Worm (Caenorhabditis elegans) whole organism, L1 larva: Measurements from ENCODE around the gene pst-2.

Source experiments
- C16A3.4 ChIP-seq: fragments of 150-350 bp; optimal IDR thresholded peaks from 2 replicates; lab custom pipeline; 2014; ENCODE audit warnings: missing biosample characterization, missing genetic modification characterization
- C34B4.2 ChIP-seq: sonication (generic microtip); optimal IDR thresholded peaks from 2 replicates; lab custom pipeline; 2017; ENCODE audit warnings: mild to moderate bottlenecking, missing genetic modification characterization, missing compliant biosample characterization
- aha-1 ChIP-seq: fragments of 150-350 bp; optimal IDR thresholded peaks from 2 replicates; lab custom pipeline; 2014; ENCODE audit warnings: missing biosample characterization, missing genetic modification characterization
- blmp-1 ChIP-seq: fragments of 150-350 bp; optimal IDR thresholded peaks from 2 replicates; lab custom pipeline; 2014; ENCODE audit warnings: missing biosample characterization, missing genetic modification characterization
- ceh-63 ChIP-seq: fragments of 200-800 bp; sonication (Bioruptor generic); optimal IDR thresholded peaks from 2 replicates; lab custom pipeline; 2018; ENCODE audit warnings: mild to moderate bottlenecking, missing genetic modification characterization, missing compliant biosample characterization
- ceh-82 ChIP-seq, 3 experiments: fragments of 150-350 bp in 1 of 3; sonication (generic microtip) in 2 of 3; optimal IDR thresholded peaks; 2 replicates each; lab custom pipeline; 2014 to 2017; ENCODE audit warnings: missing biosample characterization in 3 of 3, missing genetic modification characterization in 3 of 3
- dpl-1 ChIP-seq, 3 experiments: fragments of 150-350 bp in 2 of 3; sonication (generic microtip) in 1 of 3; optimal IDR thresholded peaks; 2 replicates each; lab custom pipeline; 2014 to 2017; ENCODE audit warnings: missing biosample characterization in 3 of 3, missing genetic modification characterization in 3 of 3, missing genetic modification reagents in 3 of 3
- efl-1 ChIP-seq, 4 experiments: fragments of 150-350 bp; optimal IDR thresholded peaks in 3 of 4; peaks in 1 of 4; 1 replicate in 1 of 4; 2 replicates in 3 of 4; lab custom pipeline; 2014; ENCODE audit warnings: missing biosample characterization in 2 of 4, missing genetic modification characterization in 2 of 4, missing genetic modification reagents in 2 of 4
- egl-27 ChIP-seq, 2 experiments: fragments of 150-350 bp in 1 of 2; sonication (generic microtip); optimal IDR thresholded peaks; 3 replicates each; lab custom pipeline; 2017 to 2018; ENCODE audit warnings: missing biosample characterization in 2 of 2, missing genetic modification characterization in 2 of 2, missing genetic modification reagents in 2 of 2
- elt-2 ChIP-seq: sonication (generic microtip); optimal IDR thresholded peaks from 2 replicates; lab custom pipeline; 2016; ENCODE audit warnings: missing genetic modification characterization, mild to moderate bottlenecking, inconsistent platforms, missing compliant biosample characterization, missing genetic modification reagents
- elt-3 ChIP-seq, 6 experiments: fragments of 150-350 bp in 1 of 6; sonication (generic microtip); optimal IDR thresholded peaks; 2 replicates each; lab custom pipeline; 2017 to 2018; ENCODE audit warnings: missing biosample characterization in 6 of 6, missing genetic modification characterization in 6 of 6, inconsistent platforms in 1 of 6
- ets-5 ChIP-seq: fragments of 200-800 bp; sonication (Bioruptor generic); IDR thresholded peaks from 2 replicates; pipeline ENCODE4 v1.3.6; 2022; ENCODE audit warnings: missing genetic modification characterization, missing compliant biosample characterization
- fkh-4 ChIP-seq: sonication (generic microtip); optimal IDR thresholded peaks from 2 replicates; lab custom pipeline; 2016; ENCODE audit warnings: missing compliant biosample characterization, missing genetic modification characterization, borderline replicate concordance
- fkh-8 ChIP-seq: sonication (generic microtip); optimal IDR thresholded peaks from 2 replicates; lab custom pipeline; 2016; ENCODE audit warnings: mild to moderate bottlenecking, missing genetic modification characterization, missing compliant biosample characterization
- hlh-4 ChIP-seq: sonication (generic microtip); optimal IDR thresholded peaks from 2 replicates; lab custom pipeline; 2016; ENCODE audit warnings: mild to moderate bottlenecking, missing genetic modification characterization, missing compliant biosample characterization
- hpl-2 ChIP-seq: fragments of 150-350 bp; optimal IDR thresholded peaks from 2 replicates; lab custom pipeline; 2014; ENCODE audit warnings: missing biosample characterization, missing genetic modification reagents, missing genetic modification characterization
- irx-1 ChIP-seq: sonication (generic microtip); optimal IDR thresholded peaks from 2 replicates; lab custom pipeline; 2016; ENCODE audit warnings: missing genetic modification characterization, missing compliant biosample characterization
- isw-1 ChIP-seq: fragments of 200-800 bp; sonication (Bioruptor generic); IDR thresholded peaks from 2 replicates; pipeline ENCODE4 v1.3.6; 2022; ENCODE audit warnings: missing genetic modification characterization, missing compliant biosample characterization
- jun-1 ChIP-seq: fragments of 150-350 bp; optimal IDR thresholded peaks from 2 replicates; lab custom pipeline; 2014; ENCODE audit warnings: missing biosample characterization, missing genetic modification reagents, missing genetic modification characterization
- lin-15B ChIP-seq: fragments of 150-350 bp; sonication (generic microtip); optimal IDR thresholded peaks from 3 replicates; lab custom pipeline; 2014; ENCODE audit warnings: missing biosample characterization, missing genetic modification characterization
- lin-35 ChIP-seq, 2 experiments: fragments of 150-350 bp; optimal IDR thresholded peaks; 2 replicates each; lab custom pipeline; 2014; ENCODE audit warnings: missing biosample characterization in 2 of 2, missing genetic modification characterization in 2 of 2, missing genetic modification reagents in 2 of 2
- lir-3 ChIP-seq: sonication (generic microtip); optimal IDR thresholded peaks from 2 replicates; lab custom pipeline; 2016; ENCODE audit warnings: mild to moderate bottlenecking, missing genetic modification characterization, moderate library complexity, missing compliant biosample characterization; ENCODE audit not compliant: poor library complexity
- mab-9 ChIP-seq: fragments of 200-800 bp; sonication (Bioruptor generic); IDR thresholded peaks from 2 replicates; pipeline ENCODE4 v1.3.6; 2022; ENCODE audit warnings: missing genetic modification reagents, missing genetic modification characterization, missing compliant biosample characterization
- mef-2 ChIP-seq: fragments of 150-350 bp; optimal IDR thresholded peaks from 2 replicates; lab custom pipeline; 2014; ENCODE audit warnings: missing biosample characterization, missing genetic modification characterization
- mep-1 ChIP-seq: fragments of 150-350 bp; optimal IDR thresholded peaks from 2 replicates; lab custom pipeline; 2014; ENCODE audit warnings: missing biosample characterization, missing genetic modification characterization
- nhr-12 ChIP-seq: sonication (generic microtip); optimal IDR thresholded peaks from 2 replicates; lab custom pipeline; 2017; ENCODE audit warnings: missing biosample characterization, missing genetic modification characterization
- nhr-20 ChIP-seq: sonication (generic microtip); optimal IDR thresholded peaks from 2 replicates; lab custom pipeline; 2016; ENCODE audit warnings: mild to moderate bottlenecking, missing genetic modification characterization, missing compliant biosample characterization
- nhr-237 ChIP-seq: fragments of 150-350 bp; optimal IDR thresholded peaks from 2 replicates; lab custom pipeline; 2014; ENCODE audit warnings: missing biosample characterization, missing genetic modification characterization
- nhr-28 ChIP-seq: fragments of 150-350 bp; optimal IDR thresholded peaks from 2 replicates; lab custom pipeline; 2014; ENCODE audit warnings: missing biosample characterization, missing genetic modification characterization
- nhr-71 ChIP-seq: sonication (generic microtip); optimal IDR thresholded peaks from 2 replicates; lab custom pipeline; 2016; ENCODE audit warnings: mild to moderate bottlenecking, missing genetic modification characterization, moderate library complexity, missing compliant biosample characterization
- nhr-76 ChIP-seq: sonication (generic microtip); optimal IDR thresholded peaks from 2 replicates; lab custom pipeline; 2017; ENCODE audit warnings: missing biosample characterization, missing genetic modification characterization
- nhr-77 ChIP-seq: fragments of 150-350 bp; optimal IDR thresholded peaks from 2 replicates; lab custom pipeline; 2014; ENCODE audit warnings: missing biosample characterization, missing genetic modification characterization
- nhr-84 ChIP-seq: sonication (generic microtip); optimal IDR thresholded peaks from 2 replicates; lab custom pipeline; 2017; ENCODE audit warnings: missing biosample characterization, missing genetic modification characterization
- nhr-85 ChIP-seq: sonication (generic microtip); peaks from one replicate; lab custom pipeline; 2016; ENCODE audit warnings: missing genetic modification characterization, inconsistent platforms, missing compliant biosample characterization
- nhr-90 ChIP-seq: sonication (generic microtip); optimal IDR thresholded peaks from 2 replicates; lab custom pipeline; 2016; ENCODE audit warnings: mild to moderate bottlenecking, missing genetic modification characterization, missing compliant biosample characterization; ENCODE audit not compliant: poor library complexity
- pag-3 ChIP-seq: sonication (generic microtip); optimal IDR thresholded peaks from 2 replicates; lab custom pipeline; 2017; ENCODE audit warnings: missing genetic modification characterization, mild to moderate bottlenecking, missing compliant biosample characterization, antibody characterized with exemption, borderline replicate concordance; ENCODE audit not compliant: insufficient read depth
- pax-3 ChIP-seq: fragments of 200-800 bp; sonication (Bioruptor generic); optimal IDR thresholded peaks from 2 replicates; lab custom pipeline; 2018; ENCODE audit warnings: mild to moderate bottlenecking, missing genetic modification characterization, moderate library complexity, missing compliant biosample characterization
- pqm-1 ChIP-seq: sonication (generic microtip); optimal IDR thresholded peaks from 3 replicates; lab custom pipeline; 2017; ENCODE audit warnings: missing biosample characterization, missing genetic modification characterization
- skn-1 ChIP-seq: fragments of 150-350 bp; optimal IDR thresholded peaks from 2 replicates; lab custom pipeline; 2014; ENCODE audit warnings: missing biosample characterization, missing genetic modification characterization
- snpc-4 ChIP-seq: fragments of 150-350 bp; optimal IDR thresholded peaks from 2 replicates; lab custom pipeline; 2014; ENCODE audit warnings: missing biosample characterization, missing genetic modification characterization
- snu-23 ChIP-seq: sonication (generic microtip); optimal IDR thresholded peaks from 2 replicates; lab custom pipeline; 2016; ENCODE audit warnings: missing genetic modification characterization, missing compliant biosample characterization
- sox-4 ChIP-seq: sonication (generic microtip); optimal IDR thresholded peaks from 2 replicates; lab custom pipeline; 2016; ENCODE audit warnings: missing genetic modification characterization, missing compliant biosample characterization
- sup-37 ChIP-seq: fragments of 200-800 bp; sonication (Bioruptor generic); optimal IDR thresholded peaks from 2 replicates; lab custom pipeline; 2018; ENCODE audit warnings: mild to moderate bottlenecking, missing genetic modification characterization, missing compliant biosample characterization
- swsn-7 ChIP-seq: sonication (generic microtip); optimal IDR thresholded peaks from 2 replicates; lab custom pipeline; 2016; ENCODE audit warnings: missing genetic modification characterization, missing compliant biosample characterization
- tbx-2 ChIP-seq: sonication (generic microtip); optimal IDR thresholded peaks from 2 replicates; lab custom pipeline; 2016; ENCODE audit warnings: missing genetic modification characterization, missing compliant biosample characterization
- unc-130 ChIP-seq: fragments of 150-350 bp; optimal IDR thresholded peaks from 2 replicates; lab custom pipeline; 2017; ENCODE audit warnings: missing biosample characterization, missing genetic modification characterization, inconsistent platforms
- unc-30 ChIP-seq: sonication (generic microtip); optimal IDR thresholded peaks from 2 replicates; lab custom pipeline; 2017; ENCODE audit warnings: missing biosample characterization, missing genetic modification characterization
- vab-15 ChIP-seq: sonication (generic microtip); optimal IDR thresholded peaks from 2 replicates; lab custom pipeline; 2017; ENCODE audit warnings: missing genotype, mild to moderate bottlenecking, missing genetic modification characterization, missing compliant biosample characterization
- xbp-1 ChIP-seq: sonication (generic microtip); optimal IDR thresholded peaks from 2 replicates; lab custom pipeline; 2016; ENCODE audit warnings: missing genetic modification characterization, missing compliant biosample characterization
- zag-1 ChIP-seq: fragments of 150-350 bp; optimal IDR thresholded peaks from 2 replicates; lab custom pipeline; 2014; ENCODE audit warnings: missing biosample characterization, missing genetic modification characterization
- zip-4 ChIP-seq: fragments of 200-800 bp; sonication (Bioruptor generic); optimal IDR thresholded peaks from 2 replicates; lab custom pipeline; 2018; ENCODE audit warnings: mild to moderate bottlenecking, missing genetic modification characterization, moderate library complexity, missing compliant biosample characterization
- ztf-11 ChIP-seq, 2 experiments: sonication (generic microtip); optimal IDR thresholded peaks; 2 replicates each; lab custom pipeline; 2016 to 2017; ENCODE audit warnings: missing genetic modification characterization in 2 of 2, missing biosample characterization in 1 of 2, missing compliant biosample characterization in 1 of 2

The pst-2 gene

ce11 chrIII:5678935-5679334 lies 1.3 kb upstream of the pst-2 start, which contains the start of the genes ska-3 and rps-12:
Gene ska-3 (minus strand): TSS chrIII:5679005.
Gene rps-12 (plus strand): TSS chrIII:5679298.
- TF ChIP-seq lin-15B (tag; lab: Kevin White, UChicago) (peak; percentile 100), elt-2 (tag; lab: Kevin White, UChicago) (peak; percentile 91), pqm-1 (no peak), nhr-71 (peak; percentile 99), fkh-4 (tag; lab: Kevin White, UChicago) (peak; percentile 92), elt-3 (tag; optimal IDR thresholded peaks at IDR 0.05; lab: Kevin White, UChicago) (peak; percentile 96 to 100 (median 99)), efl-1 (optimal IDR thresholded peaks at IDR 0.05; lab: Kevin White, UChicago) (peak; percentile 98 to 99), efl-1 (GFP tag; optimal IDR thresholded peaks at IDR 0.05 in 1 of 2; lab: Kevin White, UChicago) (peak; percentile 95 to 100), zip-4 (GFP tag; lab: Kevin White, UChicago) (peak; percentile 94), nhr-76 (tag; lab: Kevin White, UChicago) (peak; percentile 82), ztf-11 (tag; optimal IDR thresholded peaks at IDR 0.05; lab: Kevin White, UChicago) (peak; percentile 29 to 93), tbx-2 (tag; lab: Kevin White, UChicago) (peak; percentile 99), nhr-85 (tag; lab: Kevin White, UChicago) (peak; percentile 99), ceh-63 (GFP tag; lab: Kevin White, UChicago) (peak; percentile 83), lir-3 (peak; percentile 93), xbp-1 (tag; lab: Kevin White, UChicago) (peak; percentile 99), mef-2 (tag; lab: Kevin White, UChicago) (peak; percentile 94), sox-4 (tag; lab: Kevin White, UChicago) (peak; percentile 89), unc-30 (peak; percentile 33), C34B4.2 (tag; lab: Kevin White, UChicago) (peak; percentile 88), skn-1 (tag; lab: Kevin White, UChicago) (peak; percentile 98), aha-1 (tag; lab: Kevin White, UChicago) (peak; percentile 91), mep-1 (peak; percentile 100), ceh-82 (tag; optimal IDR thresholded peaks at IDR 0.05; lab: Kevin White, UChicago) (peak; percentile 99 to 100 (median 100)), jun-1 (peak; percentile 98), nhr-20 (peak; percentile 99), nhr-28 (tag; lab: Kevin White, UChicago) (peak; percentile 19), irx-1 (tag; lab: Kevin White, UChicago) (peak; percentile 96), snu-23 (GFP tag; lab: Kevin White, UChicago) (peak; percentile 99), C16A3.4 (tag; lab: Kevin White, UChicago) (peak; percentile 100), sup-37 (GFP tag; lab: Kevin White, UChicago) (peak; percentile 93), fkh-8 (tag; lab: Kevin White, UChicago) (peak; percentile 99), ets-5 (GFP tag; lab: Robert Waterston, UW) (no peak), snpc-4 (tag; lab: Kevin White, UChicago) (peak; percentile 93), dpl-1 (GFP tag; optimal IDR thresholded peaks at IDR 0.05; lab: Kevin White, UChicago) (peak; percentile 97 to 99 (median 98)), unc-130 (tag; lab: Kevin White, UChicago) (peak; percentile 100), mab-9 (peak; percentile 94), nhr-12 (tag; lab: Kevin White, UChicago) (peak; percentile 58), isw-1 (GFP tag; lab: Robert Waterston, UW) (peak; percentile 99), hlh-4 (tag; lab: Kevin White, UChicago) (no peak), nhr-237 (tag; lab: Kevin White, UChicago) (peak; percentile 98), vab-15 (tag; lab: Kevin White, UChicago) (peak; percentile 96), nhr-77 (tag; lab: Kevin White, UChicago) (peak; percentile 99), pax-3 (tag; lab: Kevin White, UChicago) (peak; percentile 94), egl-27 (tag; optimal IDR thresholded peaks at IDR 0.05; lab: Kevin White, UChicago) (peak; percentile 90 to 92), pag-3 (peak; percentile 87), lin-35 (GFP tag; optimal IDR thresholded peaks at IDR 0.05; lab: Kevin White, UChicago) (peak; percentile 98 to 100), zag-1 (tag; lab: Kevin White, UChicago) (peak; percentile 90), blmp-1 (tag; lab: Kevin White, UChicago) (peak; percentile 92), swsn-7 (peak; percentile 99), nhr-90 (tag; lab: Kevin White, UChicago) (peak; percentile 99), nhr-84 (no peak), hpl-2 (peak; percentile 96)
